Fruit fly (Drosophila melanogaster) whole organism, embryonic: Measurements from ENCODE around the gene grim.
A peak's percentile ranks its signal among the peaks of the same experiment; 100 is the strongest.

Source experiments
- Abd-B ChIP-seq: fragments of 200-800 bp; sonication (Bioruptor generic); optimal IDR thresholded peaks from 2 replicates; lab custom pipeline; 2018; ENCODE audit warnings: missing biosample characterization, mild to moderate bottlenecking, missing genetic modification characterization, moderate library complexity
- B-H2 ChIP-seq: fragments of 200-800 bp; sonication (Bioruptor generic); optimal IDR thresholded peaks from 2 replicates; lab custom pipeline; 2018; ENCODE audit warnings: missing biosample characterization, mild to moderate bottlenecking, missing genetic modification characterization
- C15 ChIP-seq: fragments of 200-800 bp; sonication (Bioruptor generic); IDR thresholded peaks from 3 replicates; pipeline ENCODE4 v1.3.6; 2022; ENCODE audit warnings: missing biosample characterization, missing genetic modification characterization
- CG11723 ChIP-seq: fragments of 200-800 bp; sonication (Bioruptor generic); optimal IDR thresholded peaks from 2 replicates; lab custom pipeline; 2017; ENCODE audit warnings: missing biosample characterization, mild to moderate bottlenecking, missing genetic modification characterization
- CG12219 ChIP-seq: fragments of 200-800 bp; sonication (Bioruptor generic); optimal IDR thresholded peaks from 3 replicates; lab custom pipeline; 2018; ENCODE audit warnings: missing biosample characterization, mild to moderate bottlenecking, missing genetic modification characterization
- CG14441 ChIP-seq: fragments of 200-800 bp; sonication (Bioruptor generic); IDR thresholded peaks from 2 replicates; pipeline ENCODE4 v1.3.6; 2022; ENCODE audit warnings: missing biosample characterization, missing genetic modification characterization
- CG1529 ChIP-seq: fragments of 200-800 bp; sonication (Bioruptor generic); optimal IDR thresholded peaks from 3 replicates; lab custom pipeline; 2018; ENCODE audit warnings: missing biosample characterization, missing genetic modification characterization
- CG17361 ChIP-seq: fragments of 200-800 bp; sonication (Bioruptor generic); IDR thresholded peaks from 3 replicates; pipeline ENCODE4 v1.3.6; 2022; ENCODE audit warnings: missing biosample characterization, missing genetic modification characterization
- CG17829 ChIP-seq: fragments of 200-800 bp; optimal IDR thresholded peaks from 2 replicates; lab custom pipeline; 2019; ENCODE audit warnings: missing biosample characterization, mild to moderate bottlenecking, missing genetic modification characterization, moderate library complexity
- CG18262 ChIP-seq: fragments of 200-800 bp; optimal IDR thresholded peaks from 3 replicates; lab custom pipeline; 2019; ENCODE audit warnings: missing biosample characterization, mild to moderate bottlenecking, missing genetic modification characterization, moderate library complexity
- CG31441 ChIP-seq: fragments of 200-800 bp; sonication (Bioruptor generic); IDR thresholded peaks from 2 replicates; pipeline ENCODE4 v1.3.6; 2022; ENCODE audit warnings: missing biosample characterization, missing genetic modification characterization
- CG32767 ChIP-seq: fragments of 200-800 bp; sonication (Bioruptor generic); IDR thresholded peaks from 2 replicates; pipeline ENCODE4 v1.3.6; 2022; ENCODE audit warnings: missing biosample characterization, missing genetic modification characterization
- CG32772 ChIP-seq: fragments of 200-800 bp; sonication (Bioruptor generic); IDR thresholded peaks from 2 replicates; pipeline ENCODE4 v1.3.6; 2022; ENCODE audit warnings: missing biosample characterization, missing genetic modification characterization
- CG3847 ChIP-seq: fragments of 200-800 bp; sonication (Bioruptor generic); IDR thresholded peaks from 2 replicates; pipeline ENCODE4 v1.3.6; 2022; ENCODE audit warnings: missing biosample characterization, missing genetic modification characterization
- CG4328 ChIP-seq: fragments of 200-800 bp; sonication (Bioruptor generic); optimal IDR thresholded peaks from 3 replicates; lab custom pipeline; 2017; ENCODE audit warnings: missing biosample characterization, missing genetic modification reagents, missing genetic modification characterization
- CG4404 ChIP-seq: fragments of 200-800 bp; sonication (Bioruptor generic); IDR thresholded peaks from 2 replicates; pipeline ENCODE4 v1.3.6; 2022; ENCODE audit warnings: missing biosample characterization, missing genetic modification characterization
- CG4424 ChIP-seq: fragments of 200-800 bp; sonication (Bioruptor generic); optimal IDR thresholded peaks from 3 replicates; lab custom pipeline; 2016; ENCODE audit warnings: missing biosample characterization, missing genetic modification characterization
- CG4820 ChIP-seq: fragments of 200-800 bp; sonication (Bioruptor generic); optimal IDR thresholded peaks from 3 replicates; lab custom pipeline; 2016; ENCODE audit warnings: missing biosample characterization, missing genetic modification characterization
- CG6254 ChIP-seq: fragments of 200-800 bp; sonication (Bioruptor generic); optimal IDR thresholded peaks from 3 replicates; lab custom pipeline; 2017; ENCODE audit warnings: mild to moderate bottlenecking, missing biosample characterization, missing genetic modification reagents, missing genetic modification characterization
- CG6854 ChIP-seq: fragments of 200-800 bp; sonication (Bioruptor generic); optimal IDR thresholded peaks from 3 replicates; lab custom pipeline; 2017; ENCODE audit warnings: missing biosample characterization, mild to moderate bottlenecking, missing genetic modification characterization
- CG8944 ChIP-seq: fragments of 200-800 bp; sonication (Bioruptor generic); optimal IDR thresholded peaks from 3 replicates; lab custom pipeline; 2016; ENCODE audit warnings: missing biosample characterization, missing genetic modification characterization
- CG9797 ChIP-seq: fragments of 200-800 bp; sonication (Bioruptor generic); optimal IDR thresholded peaks from 3 replicates; lab custom pipeline; 2018; ENCODE audit warnings: missing biosample characterization, mild to moderate bottlenecking, missing genetic modification characterization
- D19A ChIP-seq: fragments of 200-800 bp; optimal IDR thresholded peaks from 3 replicates; lab custom pipeline; 2019; ENCODE audit warnings: missing biosample characterization, mild to moderate bottlenecking, missing genetic modification characterization, moderate library complexity
- Dp ChIP-seq: fragments of 200-800 bp; sonication (Bioruptor generic); optimal IDR thresholded peaks from 2 replicates; lab custom pipeline; 2018; ENCODE audit warnings: missing biosample characterization, mild to moderate bottlenecking, missing genetic modification characterization, moderate library complexity
- Hsf ChIP-seq: fragments of 200-800 bp; sonication (Bioruptor generic); optimal IDR thresholded peaks from 3 replicates; lab custom pipeline; 2016; ENCODE audit warnings: missing biosample characterization, missing genetic modification characterization
- Med ChIP-seq: fragments of 200-800 bp; sonication (Bioruptor generic); peaks from one replicate; lab custom pipeline; 2016; ENCODE audit warnings: missing biosample characterization, missing genetic modification characterization, mild to moderate bottlenecking, inconsistent platforms, moderate library complexity
- Mrtf ChIP-seq: fragments of 200-800 bp; sonication (Bioruptor generic); IDR thresholded peaks from 3 replicates; pipeline ENCODE4 v1.3.6; 2022; ENCODE audit warnings: missing biosample characterization, missing genetic modification characterization
- ara ChIP-seq: fragments of 200-800 bp; sonication (Bioruptor generic); IDR thresholded peaks from 2 replicates; pipeline ENCODE4 v1.3.6; 2022; ENCODE audit warnings: missing biosample characterization, missing genetic modification characterization
- ase ChIP-seq: fragments of 200-800 bp; sonication (Bioruptor generic); IDR thresholded peaks from 3 replicates; pipeline ENCODE4 v1.3.6; 2022; ENCODE audit warnings: missing biosample characterization, missing genetic modification characterization
- az2 ChIP-seq: fragments of 200-800 bp; sonication (Bioruptor generic); optimal IDR thresholded peaks from 3 replicates; lab custom pipeline; 2016; ENCODE audit warnings: missing biosample characterization, missing genetic modification characterization
- bbx ChIP-seq: fragments of 200-800 bp; sonication (Bioruptor generic); IDR thresholded peaks from 2 replicates; pipeline ENCODE4 v1.3.6; 2022; ENCODE audit warnings: missing biosample characterization, missing genetic modification characterization; ENCODE audit not compliant: partially characterized antibody
- bsh ChIP-seq, 2 experiments: fragments of 200-800 bp; sonication (Bioruptor generic); optimal IDR thresholded peaks; 2 replicates each; lab custom pipeline; 2017 to 2018; ENCODE audit warnings: mild to moderate bottlenecking in 2 of 2, missing biosample characterization in 2 of 2, missing genetic modification characterization in 2 of 2, moderate library complexity in 1 of 2
- cad ChIP-seq: fragments of >200 bp; optimal IDR thresholded peaks from 2 replicates; lab custom pipeline; 2017; ENCODE audit warnings: missing biosample characterization, missing genetic modification characterization
- gce ChIP-seq: fragments of 200-800 bp; sonication (Bioruptor generic); IDR thresholded peaks from 3 replicates; pipeline ENCODE4 v1.3.6; 2022; ENCODE audit warnings: missing biosample characterization, missing genetic modification characterization
- hkb ChIP-seq, 2 experiments: fragments of 200-800 bp in 1 of 2; fragments of >200 bp in 1 of 2; sonication (Bioruptor generic) in 1 of 2; IDR thresholded peaks in 1 of 2; optimal IDR thresholded peaks in 1 of 2; 2 replicates each; pipeline versions ENCODE4 v1.3.6 to Lab custom; 2017 to 2022; ENCODE audit warnings: missing biosample characterization in 1 of 2, missing genetic modification characterization in 1 of 2
- ind ChIP-seq: fragments of 200-800 bp; sonication (Bioruptor generic); optimal IDR thresholded peaks from 3 replicates; lab custom pipeline; 2016; ENCODE audit warnings: missing biosample characterization, missing genetic modification characterization
- ken ChIP-seq: fragments of 200-800 bp; sonication (Bioruptor generic); IDR thresholded peaks from 3 replicates; pipeline ENCODE4 v1.3.6; 2022; ENCODE audit warnings: missing biosample characterization, missing genetic modification characterization
- kni ChIP-seq: fragments of 200-800 bp; sonication (Bioruptor generic); optimal IDR thresholded peaks from 3 replicates; lab custom pipeline; 2017; ENCODE audit warnings: mild to moderate bottlenecking, missing biosample characterization, missing genetic modification reagents, missing genetic modification characterization
- lab ChIP-seq: fragments of 200-800 bp; sonication (Bioruptor generic); optimal IDR thresholded peaks from 3 replicates; lab custom pipeline; 2017; ENCODE audit warnings: missing biosample characterization, missing genetic modification characterization, mild to moderate bottlenecking, moderate library complexity, missing genetic modification reagents
- nau ChIP-seq: fragments of 200-800 bp; sonication (Bioruptor generic); optimal IDR thresholded peaks from 3 replicates; lab custom pipeline; 2017; ENCODE audit warnings: missing biosample characterization, mild to moderate bottlenecking, missing genetic modification characterization, missing genetic modification reagents
- org-1 ChIP-seq: fragments of 200-800 bp; sonication (Bioruptor generic); optimal IDR thresholded peaks from 2 replicates; lab custom pipeline; 2017; ENCODE audit warnings: missing biosample characterization, missing genetic modification characterization
- psq ChIP-seq: fragments of 200-800 bp; sonication (Bioruptor generic); optimal IDR thresholded peaks from 2 replicates; lab custom pipeline; 2017; ENCODE audit warnings: missing biosample characterization, missing genetic modification characterization
- pum ChIP-seq: fragments of 200-800 bp; sonication (Bioruptor generic); optimal IDR thresholded peaks from 2 replicates; lab custom pipeline; 2016; ENCODE audit warnings: missing biosample characterization, missing genetic modification characterization
- ranshi ChIP-seq: fragments of 200-800 bp; sonication (Bioruptor generic); IDR thresholded peaks from 2 replicates; pipeline ENCODE4 v1.3.6; 2022; ENCODE audit warnings: missing biosample characterization, missing genetic modification characterization
- slp2 ChIP-seq: fragments of 200-800 bp; sonication (Bioruptor generic); optimal IDR thresholded peaks from 2 replicates; lab custom pipeline; 2016; ENCODE audit warnings: missing biosample characterization, missing genetic modification characterization
- sob ChIP-seq: fragments of 200-800 bp; sonication (Bioruptor generic); IDR thresholded peaks from 2 replicates; pipeline ENCODE4 v1.3.6; 2022; ENCODE audit warnings: missing biosample characterization, missing genetic modification characterization
- ttk ChIP-seq: fragments of 200-800 bp; sonication (Bioruptor generic); IDR thresholded peaks from 2 replicates; pipeline ENCODE4 v2.1.2; 2022; ENCODE audit warnings: missing biosample characterization, missing genetic modification characterization

The grim gene

dm6 chr3L:18272321-18273054, 31.7 kb downstream of the grim start (continued):
- TF ChIP-seq ase (GFP tag; lab: Robert Waterston, UW), result no peak
- no peak for TF ChIP-seq Med (GFP tag; lab: Kevin White, UChicago)
- peak; percentile 41 for TF ChIP-seq CG4424
- no peak for TF ChIP-seq ken (GFP tag; lab: Robert Waterston, UW)
- peak; percentile 64 for TF ChIP-seq kni
- peak; percentile 20 for TF ChIP-seq az2 (GFP tag; lab: Kevin White, UChicago)
- TF ChIP-seq D19A, result peak; percentile 54
- TF ChIP-seq CG4820 (GFP tag; lab: Kevin White, UChicago), result peak; percentile 46
- TF ChIP-seq CG8944 (GFP tag; lab: Kevin White, UChicago), result no peak
- peak; percentile 68 for TF ChIP-seq CG4404 (GFP tag; lab: Robert Waterston, UW)
- no peak for TF ChIP-seq C15
- TF ChIP-seq ranshi (GFP tag; lab: Robert Waterston, UW), result no peak
- no peak for TF ChIP-seq CG32772 (GFP tag; lab: Robert Waterston, UW)
- peak; percentile 7 for TF ChIP-seq Abd-B
- no peak for TF ChIP-seq psq (GFP tag; lab: Kevin White, UChicago)
- peak in 1 of 2 experiments; percentile 31 for TF ChIP-seq bsh (GFP tag; optimal IDR thresholded peaks at IDR 0.05; lab: Kevin White, UChicago)
- TF ChIP-seq CG17361, result peak; percentile 62
- TF ChIP-seq CG18262 (tag; lab: Kevin White, UChicago), result peak; percentile 81
- TF ChIP-seq cad, result no peak
- TF ChIP-seq CG14441 (GFP tag; lab: Robert Waterston, UW), result 0 out of 2 replicates have a peak, but pooled peaks have one; percentile 4
- no peak for TF ChIP-seq Dp (GFP tag; lab: Kevin White, UChicago)
- peak; percentile 20 for TF ChIP-seq CG12219 (GFP tag; lab: Kevin White, UChicago)
- TF ChIP-seq Hsf, result no peak
- no peak for TF ChIP-seq CG3847 (GFP tag; lab: Robert Waterston, UW)
- TF ChIP-seq ind (GFP tag; lab: Kevin White, UChicago), result peak; percentile 12
- peak; percentile 10 for TF ChIP-seq pum (GFP tag; lab: Kevin White, UChicago)
- no peak for TF ChIP-seq CG9797 (GFP tag; lab: Kevin White, UChicago)
- TF ChIP-seq B-H2, result no peak
- TF ChIP-seq CG4328 (GFP tag; lab: Kevin White, UChicago), result peak; percentile 1
- TF ChIP-seq ara (GFP tag; lab: Robert Waterston, UW), result no peak
- TF ChIP-seq slp2, result no peak
- TF ChIP-seq CG6854, result no peak
- peak; percentile 28 for TF ChIP-seq lab (GFP tag; lab: Kevin White, UChicago)
- peak; percentile 44; the same call in 1 of the 2 replicates for TF ChIP-seq sob (GFP tag; lab: Robert Waterston, UW)
- peak; percentile 18 for TF ChIP-seq org-1 (GFP tag; lab: Kevin White, UChicago)
- peak; percentile 48 for TF ChIP-seq CG6254 (GFP tag; lab: Kevin White, UChicago)
- no peak for TF ChIP-seq CG11723 (GFP tag; lab: Kevin White, UChicago)
- peak; percentile 57 for TF ChIP-seq CG17829 (tag; lab: Kevin White, UChicago)
- peak; percentile 59 for TF ChIP-seq CG31441 (GFP tag; lab: Robert Waterston, UW)
- peak; percentile 100 for TF ChIP-seq hkb (optimal IDR thresholded peaks at IDR 0.05; lab: Kevin White, UChicago)
- TF ChIP-seq hkb (GFP tag; IDR thresholded peaks at IDR 0.05; lab: Robert Waterston, UW), result 0 out of 2 replicates have a peak, but pooled peaks have one; percentile 18
- 0 out of 2 replicates have a peak, but pooled peaks have one; percentile 12 for TF ChIP-seq CG32767 (GFP tag; lab: Robert Waterston, UW)
- no peak for TF ChIP-seq ttk (GFP tag; lab: Robert Waterston, UW)
- 0 out of 3 replicates have a peak, but pooled peaks have one; percentile 43 for TF ChIP-seq Mrtf (GFP tag; lab: Robert Waterston, UW)
- TF ChIP-seq bbx (GFP tag; lab: Robert Waterston, UW), result no peak
- 0 out of 3 replicates have a peak, but pooled peaks have one; percentile 33 for TF ChIP-seq gce (GFP tag; lab: Robert Waterston, UW)
- peak; percentile 1 for TF ChIP-seq nau (GFP tag; lab: Kevin White, UChicago)
- no peak for TF ChIP-seq CG1529
